Worm (Caenorhabditis elegans) whole organism, midembryonic: Measurements from ENCODE around the gene srb-12.

Experiments
- T22C8.4 ChIP-seq: fragments of 200-800 bp; sonication (Bioruptor generic); IDR thresholded peaks from 2 replicates; pipeline ENCODE4 v1.3.6; 2022; ENCODE audit warnings: missing genetic modification characterization, missing compliant biosample characterization
- ztf-23 ChIP-seq: fragments of 200-800 bp; sonication (Bioruptor generic); IDR thresholded peaks from 2 replicates; pipeline ENCODE4 v1.3.6; 2022; ENCODE audit warnings: missing genetic modification reagents, missing genetic modification characterization, missing compliant biosample characterization

- TF ChIP-seq ztf-23 (GFP tag; lab: Robert Waterston, UW) = no peak
- no peak for TF ChIP-seq T22C8.4 (GFP tag; lab: Robert Waterston, UW)
These were observed 24.2 kb upstream of the srb-12 start for ce11 chrII:5178609-5179008.
